Fruit fly (Drosophila melanogaster): ENCODE measurements around the gene CG3699.

The CG3699 gene

dm6 chrX:947450-948284 lies at the start of gene CG3699:
Gene CG3699, minus strand, starts transcription at chrX:947500.
- TF ChIP-seq EcR (GFP tag; optimal IDR thresholded peaks at IDR 0.05) (no peak), usp (GFP tag; optimal IDR thresholded peaks at IDR 0.05) (no peak), psq (optimal IDR thresholded peaks at IDR 0.05) (no peak), pan (optimal IDR thresholded peaks at IDR 0.05) (no peak), Dll (optimal IDR thresholded peaks at IDR 0.05) (no peak), CG8478 (optimal IDR thresholded peaks at IDR 0.05) (no peak)

DNA sequence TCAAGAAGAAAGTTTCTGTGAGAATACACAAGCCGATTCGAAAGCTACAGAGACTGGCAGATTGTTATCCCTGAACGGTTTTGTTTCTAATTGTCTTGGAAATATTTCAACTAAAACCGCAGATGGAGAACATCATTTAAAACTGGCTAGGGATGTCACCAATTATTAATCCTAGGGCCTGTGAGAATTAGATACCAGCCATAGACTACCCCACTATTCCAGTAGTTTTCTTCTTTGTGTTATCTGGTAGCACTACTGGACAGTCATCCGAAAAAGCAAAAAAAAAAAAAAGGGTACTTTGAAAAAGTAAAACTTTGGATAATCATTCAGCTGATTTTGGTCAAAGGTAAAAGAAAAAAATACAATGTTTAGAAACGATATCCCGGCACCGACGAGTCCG lies 42.9 kb upstream of the CG3699 start, which contains the start of gene CG18823:
CG18823 (plus strand) TSS at position 301 of the 400 bp plus-strand sequence.
- TF ChIP-seq psq (optimal IDR thresholded peaks at IDR 0.05) (no peak), CG8478 (optimal IDR thresholded peaks at IDR 0.05) (no peak), EcR (GFP tag; optimal IDR thresholded peaks at IDR 0.05) (no peak), pan (optimal IDR thresholded peaks at IDR 0.05) (no peak), Dll (optimal IDR thresholded peaks at IDR 0.05) (no peak), usp (GFP tag; optimal IDR thresholded peaks at IDR 0.05) (no peak)

dm6 chrX:985911-986310 lies 38.6 kb upstream of the CG3699 start:
- no peak for TF ChIP-seq EcR (GFP tag; optimal IDR thresholded peaks at IDR 0.05)
- no peak for TF ChIP-seq psq (optimal IDR thresholded peaks at IDR 0.05)
- TF ChIP-seq usp (GFP tag; optimal IDR thresholded peaks at IDR 0.05): no peak
- TF ChIP-seq pan (optimal IDR thresholded peaks at IDR 0.05): no peak

DNA sequence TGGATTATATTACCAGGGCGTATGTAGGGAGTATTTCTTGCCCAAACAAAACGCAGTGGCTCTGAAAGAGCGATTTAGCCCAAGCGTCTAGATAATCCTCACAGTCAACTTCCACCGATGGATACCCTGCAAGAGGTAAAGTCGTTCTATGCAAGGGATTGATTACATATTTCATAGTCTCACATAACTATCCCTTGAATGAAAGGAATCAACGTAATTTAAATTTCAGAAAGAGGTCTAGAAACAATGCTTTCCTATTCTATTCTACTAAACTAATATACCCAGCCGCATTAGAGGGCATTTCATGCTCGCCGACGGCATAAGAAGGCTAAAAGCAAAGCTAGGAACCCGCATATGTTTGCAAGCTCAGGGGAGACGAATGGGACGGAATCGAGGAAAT lies 19.5 kb upstream of the CG3699 start:
- TF ChIP-seq CG8478 (optimal IDR thresholded peaks at IDR 0.05): no peak
- TF ChIP-seq psq (optimal IDR thresholded peaks at IDR 0.05): no peak
- no peak for TF ChIP-seq usp (GFP tag; optimal IDR thresholded peaks at IDR 0.05)
- TF ChIP-seq pan (optimal IDR thresholded peaks at IDR 0.05): no peak
- TF ChIP-seq EcR (GFP tag; optimal IDR thresholded peaks at IDR 0.05): no peak
- no peak for TF ChIP-seq Dll (optimal IDR thresholded peaks at IDR 0.05)

dm6 chrX:964012-964411 lies 16.7 kb upstream of the CG3699 start:
- no peak for TF ChIP-seq usp (GFP tag; optimal IDR thresholded peaks at IDR 0.05)
- no peak for TF ChIP-seq Dll (optimal IDR thresholded peaks at IDR 0.05)
- no peak for TF ChIP-seq psq (optimal IDR thresholded peaks at IDR 0.05)
- TF ChIP-seq CG8478 (optimal IDR thresholded peaks at IDR 0.05): no peak
- TF ChIP-seq EcR (GFP tag; optimal IDR thresholded peaks at IDR 0.05): no peak
- no peak for TF ChIP-seq pan (optimal IDR thresholded peaks at IDR 0.05)

DNA sequence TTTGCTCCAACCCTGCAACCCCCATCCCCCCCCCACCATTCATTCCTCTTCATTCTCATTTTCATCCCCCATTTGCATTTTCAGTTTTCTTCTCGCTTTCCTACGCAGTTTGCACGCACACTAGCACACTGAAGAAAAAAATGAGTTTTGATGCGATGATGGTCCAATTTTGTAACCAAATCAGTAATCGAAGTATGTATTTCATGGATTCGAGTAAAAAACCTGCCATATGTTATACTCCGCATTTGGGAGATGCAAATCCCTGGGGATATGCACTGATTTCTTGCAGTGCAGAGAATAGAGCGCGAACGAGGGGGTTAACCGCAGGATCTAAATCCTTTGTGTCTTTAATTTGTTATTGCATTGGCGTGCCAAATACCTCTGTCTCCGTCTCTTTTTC lies 8.6 kb upstream of the CG3699 start:
- TF ChIP-seq psq (optimal IDR thresholded peaks at IDR 0.05) (no peak), usp (GFP tag; optimal IDR thresholded peaks at IDR 0.05) (no peak), EcR (GFP tag; optimal IDR thresholded peaks at IDR 0.05) (no peak), CG8478 (optimal IDR thresholded peaks at IDR 0.05) (no peak)

- no peak for TF ChIP-seq pan (optimal IDR thresholded peaks at IDR 0.05)
- TF ChIP-seq Dll (optimal IDR thresholded peaks at IDR 0.05): no peak
- no peak for TF ChIP-seq EcR (GFP tag; optimal IDR thresholded peaks at IDR 0.05)
- TF ChIP-seq usp (GFP tag; optimal IDR thresholded peaks at IDR 0.05): no peak
- no peak for TF ChIP-seq CG8478 (optimal IDR thresholded peaks at IDR 0.05)
- TF ChIP-seq psq (optimal IDR thresholded peaks at IDR 0.05): no peak
Observed at dm6 chrX:953807-954206, 6.5 kb upstream of the CG3699 start.

DNA sequence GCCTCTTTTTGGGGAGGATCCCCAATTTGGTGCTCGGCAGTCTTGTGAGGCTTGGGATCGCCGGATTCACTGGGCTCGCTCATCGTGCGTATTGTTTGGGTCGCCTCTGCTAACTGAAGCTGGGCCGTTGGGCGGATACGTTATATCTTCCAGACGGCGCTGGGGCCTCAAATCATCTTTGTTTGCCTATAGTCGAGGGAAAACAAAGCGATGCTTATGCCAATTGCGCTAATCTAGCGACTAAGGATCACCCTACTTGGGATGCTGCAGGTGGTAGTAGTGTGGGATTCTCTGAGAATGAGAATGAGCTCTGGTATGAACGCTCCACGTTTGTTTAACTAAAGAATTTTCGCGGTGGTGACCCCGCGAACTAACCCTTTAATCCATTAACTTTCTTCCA lies 4.5 kb upstream of the CG3699 start, which contains the start of gene CG3690:
CG3690 (minus strand) TSS at position 101 of the 400 bp plus-strand sequence.
- TF ChIP-seq usp (GFP tag; optimal IDR thresholded peaks at IDR 0.05) (no peak), psq (optimal IDR thresholded peaks at IDR 0.05) (no peak), EcR (GFP tag; optimal IDR thresholded peaks at IDR 0.05) (no peak), Dll (optimal IDR thresholded peaks at IDR 0.05) (no peak), pan (optimal IDR thresholded peaks at IDR 0.05) (no peak), CG8478 (optimal IDR thresholded peaks at IDR 0.05) (no peak)

dm6 chrX:948285-948556 lies 921 bp upstream of the CG3699 start:
- TF ChIP-seq usp (GFP tag; optimal IDR thresholded peaks at IDR 0.05): no peak
- TF ChIP-seq CG8478 (optimal IDR thresholded peaks at IDR 0.05): no peak
- TF ChIP-seq pan (optimal IDR thresholded peaks at IDR 0.05): no peak
- no peak for TF ChIP-seq psq (optimal IDR thresholded peaks at IDR 0.05)
- no peak for TF ChIP-seq Dll (optimal IDR thresholded peaks at IDR 0.05)
- no peak for TF ChIP-seq EcR (GFP tag; optimal IDR thresholded peaks at IDR 0.05)

dm6 chrX:946162-946561 lies 1.1 kb downstream of the CG3699 start:
- no peak for TF ChIP-seq usp (GFP tag; optimal IDR thresholded peaks at IDR 0.05)
- no peak for TF ChIP-seq pan (optimal IDR thresholded peaks at IDR 0.05)
- TF ChIP-seq EcR (GFP tag; optimal IDR thresholded peaks at IDR 0.05): no peak
- no peak for TF ChIP-seq psq (optimal IDR thresholded peaks at IDR 0.05)
- TF ChIP-seq Dll (optimal IDR thresholded peaks at IDR 0.05): no peak
- TF ChIP-seq CG8478 (optimal IDR thresholded peaks at IDR 0.05): no peak

dm6 chrX:945446-946013 lies 1.8 kb downstream of the CG3699 start, which contains the start of gene CG3703:
Gene CG3703, minus strand, starts transcription at chrX:945773.
- TF ChIP-seq pan (optimal IDR thresholded peaks at IDR 0.05) (no peak), psq (optimal IDR thresholded peaks at IDR 0.05) (no peak), EcR (GFP tag; optimal IDR thresholded peaks at IDR 0.05) (no peak), CG8478 (optimal IDR thresholded peaks at IDR 0.05) (no peak), usp (GFP tag; optimal IDR thresholded peaks at IDR 0.05) (no peak), Dll (optimal IDR thresholded peaks at IDR 0.05) (no peak)

DNA sequence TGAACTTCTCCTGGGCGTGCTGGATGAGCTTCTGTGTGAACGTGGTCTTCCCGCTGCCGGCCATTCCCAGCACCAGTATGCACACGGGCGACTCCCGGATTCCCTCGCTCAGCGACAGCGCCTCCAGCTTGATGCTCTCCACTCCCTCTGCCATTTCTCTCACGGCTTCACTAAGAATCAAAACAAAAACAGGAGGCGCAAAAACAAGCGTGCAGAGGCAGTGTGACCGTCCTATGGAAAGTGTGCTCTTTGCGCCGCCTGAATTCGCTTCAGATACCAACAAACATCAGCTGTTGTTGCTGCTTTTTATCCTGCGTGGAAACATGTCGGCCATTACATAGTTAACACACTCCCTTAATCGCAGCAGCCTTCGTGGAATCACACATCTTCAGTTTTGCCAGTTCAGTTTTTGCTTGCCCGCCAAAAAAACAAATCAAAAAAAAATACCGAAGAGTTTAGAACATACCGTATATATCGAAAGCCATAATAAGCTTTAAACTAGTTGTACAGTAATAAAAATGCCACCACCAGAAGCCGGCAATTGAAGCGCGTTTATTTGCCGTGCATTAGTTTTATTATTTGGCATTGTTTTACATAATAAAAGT lies 6.6 kb downstream of the CG3699 start, which contains the start of the genes CG3704 and mus81:
CG3704 (minus strand) TSS at position 226 of the 605 bp plus-strand sequence.
mus81 (plus strand) TSS at position 496 of the 605 bp plus-strand sequence.
- TF ChIP-seq EcR (GFP tag; optimal IDR thresholded peaks at IDR 0.05) (no peak), pan (optimal IDR thresholded peaks at IDR 0.05) (no peak), CG8478 (optimal IDR thresholded peaks at IDR 0.05) (no peak), Dll (optimal IDR thresholded peaks at IDR 0.05) (peak; percentile 27), usp (GFP tag; optimal IDR thresholded peaks at IDR 0.05) (no peak), psq (optimal IDR thresholded peaks at IDR 0.05) (no peak)

All from whole organism.